Worm (Caenorhabditis elegans): Measurements from ENCODE around the gene grl-12.

Gene grl-12

ce11 chrV:8615711-8616110 is 21.1 kb downstream of the grl-12 start:
- no peak for TF ChIP-seq efl-1 (optimal IDR thresholded peaks at IDR 0.05)
- TF ChIP-seq efl-1 (GFP tag; optimal IDR thresholded peaks at IDR 0.05 in 1 of 2) = peak in 1 of 2 experiments; percentile 89
- TF ChIP-seq aly-2 (tag; optimal IDR thresholded peaks at IDR 0.05) = peak; percentile 13
- TF ChIP-seq hlh-17 (GFP tag; optimal IDR thresholded peaks at IDR 0.05; ENCODE audit: borderline replicate concordance) = no peak

ce11 chrV:8610633-8611404 is 26.0 kb downstream of the grl-12 start, which contains the start of gene fip-4:
Gene fip-4, minus strand, starts transcription at chrV:8611268.
- TF ChIP-seq unc-130 (tag; optimal IDR thresholded peaks at IDR 0.05) = peak; percentile 59
- peak; percentile 63 for TF ChIP-seq nhr-19 (GFP tag; conservative IDR thresholded peaks at IDR 0.05)
- TF ChIP-seq lin-39 (tag; optimal IDR thresholded peaks at IDR 0.05) = no peak
- no peak for TF ChIP-seq ama-1 (optimal IDR thresholded peaks at IDR 0.05)
- peak; percentile 43 for TF ChIP-seq nhr-47 (tag; optimal IDR thresholded peaks at IDR 0.05)
- peak; percentile 52 for TF ChIP-seq nhr-71 (tag; optimal IDR thresholded peaks at IDR 0.05)
- TF ChIP-seq ztf-4 (tag; optimal IDR thresholded peaks at IDR 0.05) = peak; percentile 22
- 0 out of 2 replicates have a peak, but pooled peaks have one; percentile 42 for TF ChIP-seq grh-1 (GFP tag; IDR thresholded peaks at IDR 0.05)
- TF ChIP-seq mdl-1 (tag; optimal IDR thresholded peaks at IDR 0.05) = peak in 1 of 2 experiments; percentile 77
- TF ChIP-seq nhr-85 (tag) = peak; percentile 87
- peak in 1 of 2 experiments; percentile 61 for TF ChIP-seq lin-35 (GFP tag; optimal IDR thresholded peaks at IDR 0.05)
- TF ChIP-seq efl-1 (optimal IDR thresholded peaks at IDR 0.05) = no peak
- TF ChIP-seq efl-1 (GFP tag; optimal IDR thresholded peaks at IDR 0.05 in 1 of 2) = peak in 1 of 2 experiments; percentile 80
- peak; percentile 83 for TF ChIP-seq lin-14 (GFP tag; optimal IDR thresholded peaks at IDR 0.05)
- peak in 3 of 6 experiments; percentile 7 to 75 (median 49) for TF ChIP-seq elt-3 (tag; optimal IDR thresholded peaks at IDR 0.05)
- peak; percentile 6 to 30 for TF ChIP-seq lsy-2 (tag; optimal IDR thresholded peaks at IDR 0.05)
- TF ChIP-seq mab-9 (GFP tag; IDR thresholded peaks at IDR 0.05) = no peak
- TF ChIP-seq nhr-20 (tag; optimal IDR thresholded peaks at IDR 0.05) = peak; percentile 61
- TF ChIP-seq elt-2 (tag; optimal IDR thresholded peaks at IDR 0.05) = peak; percentile 60
- peak; percentile 56 for TF ChIP-seq snu-23 (GFP tag; optimal IDR thresholded peaks at IDR 0.05)
- TF ChIP-seq nhr-90 (tag; optimal IDR thresholded peaks at IDR 0.05; ENCODE audit: poor library complexity) = peak; percentile 26
- no peak for TF ChIP-seq ces-1 (GFP tag; optimal IDR thresholded peaks at IDR 0.05)
- no peak for TF ChIP-seq ceh-8 (GFP tag; optimal IDR thresholded peaks at IDR 0.05)
- peak; percentile 7 for TF ChIP-seq irx-1 (tag; optimal IDR thresholded peaks at IDR 0.05)
- TF ChIP-seq mep-1 (tag; optimal IDR thresholded peaks at IDR 0.05) = peak; percentile 24
- TF ChIP-seq ceh-82 (tag; optimal IDR thresholded peaks at IDR 0.05) = peak in 1 of 3 experiments; percentile 29
- peak in 1 of 3 experiments; percentile 2 for TF ChIP-seq dpl-1 (GFP tag; optimal IDR thresholded peaks at IDR 0.05)
- peak in 1 of 2 experiments; percentile 2 for TF ChIP-seq ztf-11 (tag; optimal IDR thresholded peaks at IDR 0.05)
- peak; percentile 31 for TF ChIP-seq C16A3.4 (tag; optimal IDR thresholded peaks at IDR 0.05)
- no peak for TF ChIP-seq nhr-76 (tag; optimal IDR thresholded peaks at IDR 0.05)
- peak; percentile 99 for TF ChIP-seq blmp-1 (tag; optimal IDR thresholded peaks at IDR 0.05)

ce11 chrV:8609776-8610529 is 26.9 kb downstream of the grl-12 start:
- no peak for TF ChIP-seq Y116A8C.19 (tag; optimal IDR thresholded peaks at IDR 0.05; ENCODE audit: borderline replicate concordance)
- TF ChIP-seq lin-14 (GFP tag; optimal IDR thresholded peaks at IDR 0.05) = peak; percentile 79
- peak in 1 of 3 experiments; percentile 21 for TF ChIP-seq ceh-82 (tag; optimal IDR thresholded peaks at IDR 0.05)
- peak; percentile 13 for TF ChIP-seq blmp-1 (tag; optimal IDR thresholded peaks at IDR 0.05)
- TF ChIP-seq lsy-2 (tag; optimal IDR thresholded peaks at IDR 0.05) = peak in 1 of 2 experiments; percentile 22
- peak; percentile 7 for TF ChIP-seq xbp-1 (tag; optimal IDR thresholded peaks at IDR 0.05)
- TF ChIP-seq ceh-88 (GFP tag; IDR thresholded peaks at IDR 0.05) = no peak
- TF ChIP-seq nhr-47 (tag; optimal IDR thresholded peaks at IDR 0.05) = peak; percentile 19
- TF ChIP-seq mep-1 (tag; optimal IDR thresholded peaks at IDR 0.05) = no peak
- TF ChIP-seq nhr-77 (tag; optimal IDR thresholded peaks at IDR 0.05) = no peak
- peak in 1 of 2 experiments; percentile 21 for TF ChIP-seq mdl-1 (tag; optimal IDR thresholded peaks at IDR 0.05)
- peak; percentile 42 for TF ChIP-seq fkh-8 (tag; optimal IDR thresholded peaks at IDR 0.05)
- TF ChIP-seq aly-2 (tag; optimal IDR thresholded peaks at IDR 0.05) = no peak
- peak; percentile 0 for TF ChIP-seq nhr-71 (tag; optimal IDR thresholded peaks at IDR 0.05)
